Fruit fly (Drosophila melanogaster) whole organism, embryonic: ENCODE data around the gene CG13676.
A peak's percentile ranks its signal among the peaks of the same experiment; 100 is the strongest.

Experiments
- Aef1 ChIP-seq: fragments of 200-800 bp; sonication (Bioruptor generic); IDR thresholded peaks from 3 replicates; pipeline ENCODE4 v1.3.6; 2022; ENCODE audit warnings: missing biosample characterization, missing genetic modification characterization
- Bdp1 ChIP-seq: fragments of 200-800 bp; sonication (Bioruptor generic); optimal IDR thresholded peaks from 3 replicates; lab custom pipeline; 2016; ENCODE audit warnings: missing biosample characterization, missing genetic modification characterization
- CG11093 ChIP-seq: fragments of 200-800 bp; sonication (Bioruptor generic); IDR thresholded peaks from 3 replicates; pipeline ENCODE4 v1.3.6; 2022; ENCODE audit warnings: missing biosample characterization, missing genetic modification characterization
- CG11504 ChIP-seq: fragments of 200-800 bp; sonication (Bioruptor generic); optimal IDR thresholded peaks from 3 replicates; lab custom pipeline; 2019; ENCODE audit warnings: missing biosample characterization, mild to moderate bottlenecking, missing genetic modification characterization, moderate library complexity
- CG11695 ChIP-seq: fragments of 200-800 bp; sonication (Bioruptor generic); IDR thresholded peaks from 3 replicates; pipeline ENCODE4 v1.3.6; 2022; ENCODE audit warnings: missing biosample characterization, missing genetic modification characterization
- CG12219 ChIP-seq: fragments of 200-800 bp; sonication (Bioruptor generic); optimal IDR thresholded peaks from 3 replicates; lab custom pipeline; 2018; ENCODE audit warnings: missing biosample characterization, mild to moderate bottlenecking, missing genetic modification characterization
- CG13123 ChIP-seq: fragments of 200-800 bp; sonication (Bioruptor generic); optimal IDR thresholded peaks from 2 replicates; lab custom pipeline; 2016; ENCODE audit warnings: missing biosample characterization, missing genetic modification characterization
- CG14014 ChIP-seq: fragments of 200-800 bp; sonication (Bioruptor generic); IDR thresholded peaks from 2 replicates; pipeline ENCODE4 v1.3.6; 2022; ENCODE audit warnings: missing biosample characterization, missing genetic modification characterization
- CG14050 ChIP-seq: fragments of 200-800 bp; sonication (Bioruptor generic); IDR thresholded peaks from 3 replicates; pipeline ENCODE4 v1.3.6; 2022; ENCODE audit warnings: missing biosample characterization, missing genetic modification characterization
- CG16815 ChIP-seq: fragments of 200-800 bp; sonication (Bioruptor generic); optimal IDR thresholded peaks from 3 replicates; lab custom pipeline; 2017; ENCODE audit warnings: missing biosample characterization, mild to moderate bottlenecking, missing genetic modification characterization
- CG17328 ChIP-seq: fragments of 200-800 bp; sonication (Bioruptor generic); IDR thresholded peaks from 2 replicates; pipeline ENCODE4 v1.3.6; 2022; ENCODE audit warnings: missing biosample characterization, missing genetic modification characterization
- CG17361 ChIP-seq: fragments of 200-800 bp; sonication (Bioruptor generic); IDR thresholded peaks from 3 replicates; pipeline ENCODE4 v1.3.6; 2022; ENCODE audit warnings: missing biosample characterization, missing genetic modification characterization
- CG1832 ChIP-seq: fragments of 200-800 bp; sonication (Bioruptor generic); optimal IDR thresholded peaks from 2 replicates; lab custom pipeline; 2017; ENCODE audit warnings: missing biosample characterization, mild to moderate bottlenecking, missing genetic modification characterization, inconsistent platforms
- CG2875 ChIP-seq: fragments of 200-800 bp; sonication (Bioruptor generic); optimal IDR thresholded peaks from 2 replicates; lab custom pipeline; 2017; ENCODE audit warnings: missing biosample characterization, mild to moderate bottlenecking, missing genetic modification characterization, missing genetic modification reagents
- CG3407 ChIP-seq: fragments of 200-800 bp; sonication (Bioruptor generic); optimal IDR thresholded peaks from 2 replicates; lab custom pipeline; 2018; ENCODE audit warnings: missing biosample characterization, mild to moderate bottlenecking, missing genetic modification characterization
- CG3726 ChIP-seq: fragments of 200-800 bp; sonication (Bioruptor generic); IDR thresholded peaks from 3 replicates; pipeline ENCODE4, ENCODE4 v1.3.6; 2022; ENCODE audit warnings: missing biosample characterization, missing genetic modification characterization
- CG4424 ChIP-seq: fragments of 200-800 bp; sonication (Bioruptor generic); optimal IDR thresholded peaks from 3 replicates; lab custom pipeline; 2016; ENCODE audit warnings: missing biosample characterization, missing genetic modification characterization
- CG6689 ChIP-seq: fragments of 200-800 bp; sonication (Bioruptor generic); IDR thresholded peaks from 2 replicates; pipeline ENCODE4 v1.3.6; 2022; ENCODE audit warnings: missing biosample characterization, missing genetic modification characterization
- CG7786 ChIP-seq: fragments of 200-800 bp; sonication (Bioruptor generic); optimal IDR thresholded peaks from 2 replicates; lab custom pipeline; 2016; ENCODE audit warnings: missing biosample characterization, missing genetic modification characterization
- CG8388 ChIP-seq: fragments of 200-800 bp; sonication (Bioruptor generic); optimal IDR thresholded peaks from 2 replicates; lab custom pipeline; 2019; ENCODE audit warnings: missing biosample characterization, mild to moderate bottlenecking, missing genetic modification characterization, moderate library complexity
- CTCF ChIP-seq: fragments of 200-800 bp; sonication (Bioruptor generic); optimal IDR thresholded peaks from 2 replicates; lab custom pipeline; 2017; ENCODE audit warnings: missing biosample characterization, mild to moderate bottlenecking, missing genetic modification characterization, moderate library complexity
- Dad ChIP-seq: fragments of 200-800 bp; sonication (Bioruptor generic); optimal IDR thresholded peaks from 3 replicates; lab custom pipeline; 2016; ENCODE audit warnings: missing biosample characterization, missing genetic modification characterization
- Dek ChIP-seq: fragments of 200-800 bp; sonication (Bioruptor generic); optimal IDR thresholded peaks from 3 replicates; lab custom pipeline; 2019; ENCODE audit warnings: missing biosample characterization, mild to moderate bottlenecking, missing genetic modification characterization, moderate library complexity
- Dfd ChIP-seq, 2 experiments: fragments of >200 bp; optimal IDR thresholded peaks; 2 replicates each; lab custom pipeline; 2017; ENCODE audit warnings: missing biosample characterization in 2 of 2, missing genetic modification characterization in 2 of 2
- Ets97D ChIP-seq: fragments of 200-800 bp; sonication (Bioruptor generic); optimal IDR thresholded peaks from 3 replicates; lab custom pipeline; 2016; ENCODE audit warnings: missing biosample characterization, missing genetic modification characterization
- Fer3 ChIP-seq: fragments of 200-800 bp; sonication (Bioruptor generic); optimal IDR thresholded peaks from 2 replicates; lab custom pipeline; 2018; ENCODE audit warnings: missing biosample characterization, mild to moderate bottlenecking, missing genetic modification characterization, moderate library complexity
- Gug ChIP-seq: fragments of 200-800 bp; sonication (Bioruptor generic); IDR thresholded peaks from 4 replicates; pipeline ENCODE4 v1.3.6; 2022; ENCODE audit warnings: missing biosample characterization, missing genetic modification characterization
- Hmx ChIP-seq: fragments of 200-800 bp; sonication (Bioruptor generic); optimal IDR thresholded peaks from 2 replicates; lab custom pipeline; 2016; ENCODE audit warnings: missing biosample characterization, missing genetic modification characterization
- Mrtf ChIP-seq: fragments of 200-800 bp; sonication (Bioruptor generic); IDR thresholded peaks from 3 replicates; pipeline ENCODE4 v1.3.6; 2022; ENCODE audit warnings: missing biosample characterization, missing genetic modification characterization
- Oli ChIP-seq: fragments of 200-800 bp; sonication (Bioruptor generic); optimal IDR thresholded peaks from 2 replicates; lab custom pipeline; 2018; ENCODE audit warnings: missing biosample characterization, mild to moderate bottlenecking, missing genetic modification characterization, moderate library complexity
- Tbp ChIP-seq: fragments of >200 bp; optimal IDR thresholded peaks from 2 replicates; lab custom pipeline; 2018; ENCODE audit warnings: missing biosample characterization, missing genetic modification characterization
- Xbp1 ChIP-seq: fragments of 200-800 bp; sonication (Bioruptor generic); optimal IDR thresholded peaks from 3 replicates; lab custom pipeline; 2016; ENCODE audit warnings: missing biosample characterization, mild to moderate bottlenecking, missing genetic modification characterization
- ac ChIP-seq: fragments of 200-800 bp; sonication (Bioruptor generic); optimal IDR thresholded peaks from 3 replicates; lab custom pipeline; 2017; ENCODE audit warnings: missing biosample characterization, mild to moderate bottlenecking, missing genetic modification characterization
- ara ChIP-seq: fragments of 200-800 bp; sonication (Bioruptor generic); IDR thresholded peaks from 2 replicates; pipeline ENCODE4 v1.3.6; 2022; ENCODE audit warnings: missing biosample characterization, missing genetic modification characterization
- btn ChIP-seq: fragments of 200-800 bp; sonication (Bioruptor generic); optimal IDR thresholded peaks from 2 replicates; lab custom pipeline; 2016; ENCODE audit warnings: missing biosample characterization, missing genetic modification characterization
- dm ChIP-seq: fragments of 200-800 bp; sonication (Bioruptor generic); optimal IDR thresholded peaks from 3 replicates; lab custom pipeline; 2016; ENCODE audit warnings: missing biosample characterization, missing genetic modification characterization
- dmrt99B ChIP-seq: fragments of 200-800 bp; sonication (Bioruptor generic); optimal IDR thresholded peaks from 2 replicates; lab custom pipeline; 2018; ENCODE audit warnings: missing biosample characterization, mild to moderate bottlenecking, missing genetic modification characterization, moderate library complexity
- ems ChIP-seq: fragments of 200-800 bp; sonication (Bioruptor generic); optimal IDR thresholded peaks from 3 replicates; lab custom pipeline; 2016; ENCODE audit warnings: missing biosample characterization, missing genetic modification characterization
- en ChIP-seq: fragments of 200-800 bp; sonication (Bioruptor generic); optimal IDR thresholded peaks from 2 replicates; lab custom pipeline; 2016; ENCODE audit warnings: missing biosample characterization, missing genetic modification characterization
- eyg ChIP-seq: fragments of 200-800 bp; sonication (Bioruptor generic); optimal IDR thresholded peaks from 3 replicates; lab custom pipeline; 2016; ENCODE audit warnings: missing biosample characterization, missing genetic modification characterization
- gce ChIP-seq: fragments of 200-800 bp; sonication (Bioruptor generic); IDR thresholded peaks from 3 replicates; pipeline ENCODE4 v1.3.6; 2022; ENCODE audit warnings: missing biosample characterization, missing genetic modification characterization
- gro ChIP-seq: fragments of 200-800 bp; sonication (Bioruptor generic); optimal IDR thresholded peaks from 2 replicates; lab custom pipeline; 2016; ENCODE audit warnings: missing biosample characterization, missing genetic modification characterization
- gsb ChIP-seq: fragments of 200-800 bp; sonication (Bioruptor generic); IDR thresholded peaks from 2 replicates; pipeline ENCODE4 v1.3.6; 2022; ENCODE audit warnings: missing biosample characterization, missing genetic modification characterization
- ind ChIP-seq: fragments of 200-800 bp; sonication (Bioruptor generic); optimal IDR thresholded peaks from 3 replicates; lab custom pipeline; 2016; ENCODE audit warnings: missing biosample characterization, missing genetic modification characterization
- jing ChIP-seq: fragments of 200-800 bp; sonication (Bioruptor generic); optimal IDR thresholded peaks from 2 replicates; lab custom pipeline; 2018; ENCODE audit warnings: missing biosample characterization, mild to moderate bottlenecking, missing genetic modification characterization
- mam ChIP-seq: fragments of 200-800 bp; sonication (Bioruptor generic); optimal IDR thresholded peaks from 3 replicates; lab custom pipeline; 2016; ENCODE audit warnings: missing biosample characterization, missing genetic modification characterization
- peb ChIP-seq: fragments of 200-800 bp; sonication (Bioruptor generic); IDR thresholded peaks from 2 replicates; pipeline ENCODE4 v1.3.6; 2022; ENCODE audit warnings: missing biosample characterization, missing genetic modification characterization
- pho ChIP-seq: fragments of 200-800 bp; sonication (Bioruptor generic); optimal IDR thresholded peaks from 2 replicates; lab custom pipeline; 2016; ENCODE audit warnings: missing biosample characterization, missing genetic modification characterization
- pita ChIP-seq: fragments of 200-800 bp; sonication (Bioruptor generic); optimal IDR thresholded peaks from 2 replicates; lab custom pipeline; 2017; ENCODE audit warnings: missing biosample characterization, mild to moderate bottlenecking, missing genetic modification characterization
- row ChIP-seq: fragments of 200-800 bp; sonication (Bioruptor generic); IDR thresholded peaks from 3 replicates; pipeline ENCODE4 v1.3.6; 2022; ENCODE audit warnings: missing biosample characterization, missing genetic modification characterization
- salm ChIP-seq: fragments of 200-800 bp; sonication (Bioruptor generic); optimal IDR thresholded peaks from 2 replicates; lab custom pipeline; 2018; ENCODE audit warnings: missing biosample characterization, mild to moderate bottlenecking, missing genetic modification characterization
- slbo ChIP-seq: fragments of 200-800 bp; sonication (Bioruptor generic); IDR thresholded peaks from 2 replicates; pipeline ENCODE4 v1.3.6; 2022; ENCODE audit warnings: missing biosample characterization, missing genetic modification characterization
- unc-4 ChIP-seq: fragments of 200-800 bp; sonication (Bioruptor generic); IDR thresholded peaks from 2 replicates; pipeline ENCODE4 v1.3.6; 2022; ENCODE audit warnings: missing biosample characterization, missing genetic modification characterization; ENCODE audit not compliant: partially characterized antibody

The CG13676 gene

dm6 chr3L:8096106-8096558 lies 55.5 kb downstream of the CG13676 start (continued):
- TF ChIP-seq CG17328 (GFP tag; lab: Robert Waterston, UW) (peak; percentile 84), jing (peak; percentile 69), Fer3 (tag; lab: Kevin White, UChicago) (peak; percentile 98), btn (GFP tag; lab: Kevin White, UChicago) (peak; percentile 27), CG13123 (GFP tag; lab: Kevin White, UChicago) (peak; percentile 76), CG14014 (peak; percentile 95), unc-4 (no peak), CG12219 (peak; percentile 86), CG8388 (peak; percentile 86), Bdp1 (GFP tag; lab: Kevin White, UChicago) (peak; percentile 60), pita (GFP tag; lab: Kevin White, UChicago) (no peak), CG14050 (GFP tag; lab: Robert Waterston, UW) (peak; percentile 89), gro (GFP tag; lab: Kevin White, UChicago) (peak; percentile 94), CTCF (GFP tag; lab: Kevin White, UChicago) (peak; percentile 45), CG7786 (GFP tag; lab: Kevin White, UChicago) (peak; percentile 81), CG1832 (GFP tag; lab: Kevin White, UChicago) (no peak), peb (GFP tag; lab: Robert Waterston, UW) (peak; percentile 79), Dad (GFP tag; lab: Kevin White, UChicago) (peak; percentile 84), CG17361 (peak; percentile 96), CG11695 (GFP tag; lab: Robert Waterston, UW) (peak; percentile 96), dm (peak; percentile 55), CG11504 (tag; lab: Kevin White, UChicago) (peak; percentile 95), Dek (peak; percentile 99), Hmx (GFP tag; lab: Kevin White, UChicago) (peak; percentile 12), slbo (GFP tag; lab: Robert Waterston, UW) (peak; percentile 98), ind (GFP tag; lab: Kevin White, UChicago) (peak; percentile 96), Tbp (GFP tag; lab: Kevin White, UChicago) (no peak), ara (peak; percentile 69), dmrt99B (tag; lab: Kevin White, UChicago) (peak; percentile 96), CG11093 (GFP tag; lab: Robert Waterston, UW) (peak; percentile 90), CG4424 (GFP tag; lab: Kevin White, UChicago) (peak; percentile 88), CG3407 (GFP tag; lab: Kevin White, UChicago) (peak; percentile 80), Gug (GFP tag; lab: Robert Waterston, UW) (peak; percentile 92; the same call in 3 of the 4 replicates), Mrtf (GFP tag; lab: Robert Waterston, UW) (peak; percentile 93), ac (GFP tag; lab: Kevin White, UChicago) (no peak), Ets97D (GFP tag; lab: Kevin White, UChicago) (peak; percentile 53), ems (GFP tag; lab: Kevin White, UChicago) (peak; percentile 88), CG3726 (GFP tag; lab: Robert Waterston, UW) (peak; percentile 85; the same call in 2 of the 3 replicates), CG2875 (GFP tag; lab: Kevin White, UChicago) (peak; percentile 72), CG16815 (GFP tag; lab: Kevin White, UChicago) (peak; percentile 88), gsb (GFP tag; lab: Robert Waterston, UW) (peak; percentile 96), gce (GFP tag; lab: Robert Waterston, UW) (peak; percentile 76; the same call in 1 of the 3 replicates), eyg (GFP tag; lab: Kevin White, UChicago) (peak; percentile 76), Dfd (GFP tag; optimal IDR thresholded peaks at IDR 0.05; lab: Kevin White, UChicago) (no peak), CG6689 (GFP tag; lab: Robert Waterston, UW) (peak; percentile 93), Aef1 (GFP tag; lab: Robert Waterston, UW) (peak; percentile 96), en (GFP tag; lab: Kevin White, UChicago) (peak; percentile 55), Xbp1 (GFP tag; lab: Kevin White, UChicago) (peak; percentile 96), pho (GFP tag; lab: Kevin White, UChicago) (peak; percentile 86), row (peak; percentile 97), mam (peak; percentile 89), Oli (tag; lab: Kevin White, UChicago) (peak; percentile 95), salm (tag; lab: Kevin White, UChicago) (peak; percentile 89)
